Worm (Caenorhabditis elegans) whole organism, young adult: ENCODE measurements around the gene R10E4.3.

Experiments used
- B0019.2 ChIP-seq: fragments of 200-800 bp; sonication (Bioruptor generic); conservative IDR thresholded peaks from 2 replicates; pipeline ENCODE4 v1.3.6; 2022; ENCODE audit warnings: missing genetic modification reagents, missing genetic modification characterization, missing compliant biosample characterization
- B0261.1 ChIP-seq: sonication (generic microtip); optimal IDR thresholded peaks from 2 replicates; lab custom pipeline; 2016; ENCODE audit warnings: mild to moderate bottlenecking, missing genetic modification characterization, moderate library complexity, missing compliant biosample characterization
- B0336.3 ChIP-seq: fragments of 200-800 bp; sonication (Bioruptor generic); IDR thresholded peaks from 2 replicates; pipeline ENCODE4 v1.3.6; 2022; ENCODE audit warnings: missing genetic modification characterization, missing compliant biosample characterization
- C06A6.2 ChIP-seq: fragments of 200-800 bp; sonication (Bioruptor generic); conservative IDR thresholded peaks from 2 replicates; pipeline ENCODE4 v1.3.6; 2022; ENCODE audit warnings: missing genetic modification characterization, missing compliant biosample characterization
- D2030.7 ChIP-seq: fragments of 200-800 bp; sonication (Bioruptor generic); IDR thresholded peaks from 2 replicates; pipeline ENCODE4 v1.3.6; 2022; ENCODE audit warnings: missing genetic modification reagents, missing genetic modification characterization, missing compliant biosample characterization
- F23B12.7 ChIP-seq: sonication (generic microtip); optimal IDR thresholded peaks from 2 replicates; lab custom pipeline; 2017; ENCODE audit warnings: missing genetic modification characterization, mild to moderate bottlenecking, missing compliant biosample characterization, antibody characterized with exemption, moderate library complexity; ENCODE audit not compliant: insufficient read depth
- F33H1.4 ChIP-seq: fragments of 200-800 bp; sonication (Bioruptor generic); IDR thresholded peaks from 2 replicates; pipeline ENCODE4 v1.3.6; 2022; ENCODE audit warnings: missing genetic modification reagents, missing genetic modification characterization, missing compliant biosample characterization
- F39B2.1 ChIP-seq: fragments of 200-800 bp; sonication (Bioruptor generic); IDR thresholded peaks from 2 replicates; pipeline ENCODE4 v1.3.6; 2022; ENCODE audit warnings: missing genetic modification reagents, missing genetic modification characterization, missing compliant biosample characterization
- F52B5.7 ChIP-seq: sonication (generic microtip); optimal IDR thresholded peaks from 2 replicates; lab custom pipeline; 2016; ENCODE audit warnings: mild to moderate bottlenecking, missing genetic modification characterization, missing compliant biosample characterization
- Y53G8AR.9 ChIP-seq: fragments of 200-800 bp; sonication (Bioruptor generic); conservative IDR thresholded peaks from 2 replicates; pipeline ENCODE4 v1.3.6; 2022; ENCODE audit warnings: missing genetic modification reagents, missing genetic modification characterization, missing compliant biosample characterization
- Y95B8A.8 ChIP-seq: fragments of 200-800 bp; sonication (Bioruptor generic); IDR thresholded peaks from 2 replicates; pipeline ENCODE4 v1.3.6; 2022; ENCODE audit warnings: missing genetic modification reagents, missing genetic modification characterization, missing compliant biosample characterization
- athp-1 ChIP-seq: sonication (generic microtip); optimal IDR thresholded peaks from 2 replicates; lab custom pipeline; 2017; ENCODE audit warnings: mild to moderate bottlenecking, missing genetic modification characterization, missing compliant biosample characterization
- attf-6 ChIP-seq: fragments of 200-800 bp; sonication (Bioruptor generic); IDR thresholded peaks from 2 replicates; pipeline ENCODE4 v1.3.6; 2022; ENCODE audit warnings: missing genetic modification reagents, missing genetic modification characterization, missing compliant biosample characterization
- dox-1 ChIP-seq: fragments of 200-800 bp; sonication (Bioruptor generic); IDR thresholded peaks from 2 replicates; pipeline ENCODE4 v1.3.6; 2022; ENCODE audit warnings: missing genetic modification reagents, missing genetic modification characterization, missing compliant biosample characterization
- efl-1 ChIP-seq: fragments of 150-350 bp; optimal IDR thresholded peaks from 2 replicates; lab custom pipeline; 2014; ENCODE audit warnings: missing biosample characterization, missing genetic modification reagents, missing genetic modification characterization
- ekl-4 ChIP-seq: fragments of 200-800 bp; sonication (Bioruptor generic); IDR thresholded peaks from 2 replicates; pipeline ENCODE4 v1.3.6; 2022; ENCODE audit warnings: missing genetic modification reagents, missing genetic modification characterization, missing compliant biosample characterization
- him-1 ChIP-seq: sonication (generic microtip); optimal IDR thresholded peaks from 2 replicates; lab custom pipeline; 2016; ENCODE audit warnings: missing genotype, missing genetic modification reagents, missing genetic modification characterization, missing compliant biosample characterization
- hlh-26 ChIP-seq: fragments of 200-800 bp; sonication (Bioruptor generic); conservative IDR thresholded peaks from 2 replicates; pipeline ENCODE4 v1.3.6; 2022; ENCODE audit warnings: missing genetic modification reagents, missing genetic modification characterization, missing compliant biosample characterization
- let-607 ChIP-seq, 2 experiments: fragments of 200-800 bp in 1 of 2; sonication (Bioruptor generic) in 1 of 2; sonication (generic microtip) in 1 of 2; optimal IDR thresholded peaks; 2 replicates each; lab custom pipeline; 2016 to 2018; ENCODE audit warnings: mild to moderate bottlenecking in 2 of 2, missing compliant biosample characterization in 2 of 2, missing genetic modification characterization in 2 of 2, moderate library complexity in 2 of 2, missing genotype in 1 of 2
- lin-40 ChIP-seq: sonication (generic microtip); optimal IDR thresholded peaks from 2 replicates; lab custom pipeline; 2016; ENCODE audit warnings: missing genetic modification characterization, mild to moderate bottlenecking, missing compliant biosample characterization, missing genotype, missing genetic modification reagents
- lin-54 ChIP-seq: fragments of 200-800 bp; sonication (Bioruptor generic); optimal IDR thresholded peaks from 2 replicates; lab custom pipeline; 2018; ENCODE audit warnings: mild to moderate bottlenecking, missing genetic modification characterization, missing compliant biosample characterization
- lsl-1 ChIP-seq: fragments of 200-800 bp; sonication (Bioruptor generic); optimal IDR thresholded peaks from 2 replicates; lab custom pipeline; 2018; ENCODE audit warnings: mild to moderate bottlenecking, missing genetic modification characterization, moderate library complexity, missing compliant biosample characterization
- lsy-27 ChIP-seq: sonication (generic microtip); optimal IDR thresholded peaks from 2 replicates; lab custom pipeline; 2017; ENCODE audit warnings: missing genetic modification characterization, mild to moderate bottlenecking, missing compliant biosample characterization, antibody characterized with exemption, missing genotype, borderline replicate concordance; ENCODE audit not compliant: insufficient read depth
- madf-8 ChIP-seq: fragments of 200-800 bp; sonication (Bioruptor generic); conservative IDR thresholded peaks from 2 replicates; pipeline ENCODE4 v1.3.6; 2022; ENCODE audit warnings: missing genetic modification reagents, missing genetic modification characterization, missing compliant biosample characterization
- mcd-1 ChIP-seq: fragments of 200-800 bp; sonication (Bioruptor generic); IDR thresholded peaks from 2 replicates; pipeline ENCODE4 v1.3.6; 2022; ENCODE audit warnings: missing genetic modification reagents, missing genetic modification characterization, missing compliant biosample characterization
- nfya-1 ChIP-seq: sonication (generic microtip); optimal IDR thresholded peaks from 2 replicates; lab custom pipeline; 2017; ENCODE audit warnings: antibody characterized with exemption, missing compliant biosample characterization, missing genetic modification characterization, borderline replicate concordance; ENCODE audit not compliant: insufficient read depth
- nfya-2 ChIP-seq: fragments of 200-800 bp; sonication (Bioruptor generic); IDR thresholded peaks from 2 replicates; pipeline ENCODE4 v1.3.6; 2022; ENCODE audit warnings: missing genetic modification reagents, missing genetic modification characterization, missing compliant biosample characterization
- nfyb-1 ChIP-seq: fragments of 200-800 bp; sonication (Bioruptor generic); IDR thresholded peaks from 2 replicates; pipeline ENCODE4 v1.3.6; 2022; ENCODE audit warnings: missing genetic modification reagents, missing genetic modification characterization, missing compliant biosample characterization
- nhr-120 ChIP-seq: fragments of 200-800 bp; sonication (Bioruptor generic); IDR thresholded peaks from 2 replicates; pipeline ENCODE4 v1.3.6; 2022; ENCODE audit warnings: missing genetic modification characterization, missing compliant biosample characterization
- nhr-179 ChIP-seq: sonication (generic microtip); optimal IDR thresholded peaks from 2 replicates; lab custom pipeline; 2016; ENCODE audit warnings: mild to moderate bottlenecking, missing genetic modification characterization, missing compliant biosample characterization
- pha-4 ChIP-seq: fragments of 150-350 bp; sonication (generic microtip); optimal IDR thresholded peaks from 2 replicates; lab custom pipeline; 2014; ENCODE audit warnings: missing biosample characterization, missing genetic modification reagents, missing genetic modification characterization
- rcor-1 ChIP-seq: fragments of 200-800 bp; sonication (Bioruptor generic); IDR thresholded peaks from 2 replicates; pipeline ENCODE4 v1.3.6; 2022; ENCODE audit warnings: missing genetic modification reagents, missing genetic modification characterization, missing compliant biosample characterization
- rec-8 ChIP-seq, 2 experiments: sonication (generic microtip); optimal IDR thresholded peaks; 2 replicates each; lab custom pipeline; 2016; ENCODE audit warnings: mild to moderate bottlenecking in 2 of 2, missing genetic modification characterization in 2 of 2, missing genetic modification reagents in 2 of 2, missing genotype in 2 of 2, missing biosample characterization in 1 of 2, missing compliant biosample characterization in 1 of 2, moderate library complexity in 1 of 2
- snpc-4 ChIP-seq, 5 experiments: fragments of 150-350 bp in 1 of 5; sonication (generic microtip) in 4 of 5; optimal IDR thresholded peaks; 2 replicates each; lab custom pipeline; 2014 to 2018; ENCODE audit warnings: missing genetic modification characterization in 5 of 5, missing biosample characterization in 3 of 5, antibody characterized with exemption in 2 of 5, mild to moderate bottlenecking in 2 of 5, missing compliant biosample characterization in 2 of 5, missing genotype in 2 of 5, moderate library complexity in 2 of 5, missing genetic modification reagents in 1 of 5
- sptf-2 ChIP-seq: fragments of 200-800 bp; sonication (Bioruptor generic); optimal IDR thresholded peaks from 2 replicates; lab custom pipeline; 2018; ENCODE audit warnings: mild to moderate bottlenecking, missing genetic modification characterization, missing compliant biosample characterization
- tbp1 ChIP-seq: fragments of 200-800 bp; sonication (Bioruptor generic); optimal IDR thresholded peaks from 2 replicates; lab custom pipeline; 2018; ENCODE audit warnings: mild to moderate bottlenecking, missing genetic modification characterization, missing compliant biosample characterization
- unc-130 ChIP-seq: sonication (generic microtip); optimal IDR thresholded peaks from 2 replicates; lab custom pipeline; 2016; ENCODE audit warnings: missing genetic modification reagents, missing genetic modification characterization, missing compliant biosample characterization
- unc-62 ChIP-seq: fragments of 150-350 bp; optimal IDR thresholded peaks from 2 replicates; lab custom pipeline; 2014; ENCODE audit warnings: missing biosample characterization, missing genetic modification reagents, missing genetic modification characterization
- zfh-2 ChIP-seq: fragments of 200-800 bp; sonication (Bioruptor generic); conservative IDR thresholded peaks from 2 replicates; pipeline ENCODE4 v1.3.6; 2022; ENCODE audit warnings: missing genetic modification reagents, missing genetic modification characterization, missing compliant biosample characterization
- ztf-18 ChIP-seq: sonication (generic microtip); optimal IDR thresholded peaks from 2 replicates; lab custom pipeline; 2016; ENCODE audit warnings: missing genotype, mild to moderate bottlenecking, missing genetic modification characterization, missing compliant biosample characterization
- ztf-26 ChIP-seq: sonication (generic microtip); optimal IDR thresholded peaks from 2 replicates; lab custom pipeline; 2017; ENCODE audit warnings: missing genetic modification characterization, missing compliant biosample characterization

The R10E4.3 gene

DNA sequence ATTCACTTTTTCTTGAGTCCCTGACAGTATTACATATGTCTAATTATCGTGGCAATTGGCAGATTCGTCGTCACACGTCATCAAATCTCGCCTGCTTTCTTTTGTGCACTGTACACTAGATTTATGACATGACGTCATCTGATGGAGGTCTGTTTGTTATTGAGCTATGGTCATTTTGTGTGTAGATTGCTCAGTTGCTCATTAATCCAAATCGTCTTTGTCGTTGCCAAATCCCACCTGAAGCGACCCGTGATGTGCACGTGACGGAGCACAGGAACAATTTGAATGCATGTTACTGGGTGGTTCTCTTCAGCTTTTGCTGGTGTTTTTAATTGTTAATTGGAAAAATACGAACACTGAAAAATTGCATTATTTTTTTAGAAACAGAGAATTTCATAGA is 14.4 kb downstream of the R10E4.3 start:
- TF ChIP-seq unc-62 (GFP tag; lab: Kevin White, UChicago) (peak; percentile 13), ekl-4 (GFP tag; lab: Robert Waterston, UW) (no peak)
- TF ChIP-seq, all 124 proteins: peak for 1

ce11 chrIII:4271059-4271458 is 16.2 kb downstream of the R10E4.3 start:
- TF ChIP-seq dox-1 (GFP tag; lab: Robert Waterston, UW) (no peak), rec-8 (tag; optimal IDR thresholded peaks at IDR 0.05; lab: Kevin White, UChicago) (no peak), lin-54 (GFP tag; lab: Kevin White, UChicago) (no peak), D2030.7 (GFP tag; lab: Robert Waterston, UW) (no peak), unc-130 (GFP tag; lab: Kevin White, UChicago) (no peak), zfh-2 (GFP tag; lab: Robert Waterston, UW) (no peak), him-1 (tag; lab: Kevin White, UChicago) (no peak)

DNA sequence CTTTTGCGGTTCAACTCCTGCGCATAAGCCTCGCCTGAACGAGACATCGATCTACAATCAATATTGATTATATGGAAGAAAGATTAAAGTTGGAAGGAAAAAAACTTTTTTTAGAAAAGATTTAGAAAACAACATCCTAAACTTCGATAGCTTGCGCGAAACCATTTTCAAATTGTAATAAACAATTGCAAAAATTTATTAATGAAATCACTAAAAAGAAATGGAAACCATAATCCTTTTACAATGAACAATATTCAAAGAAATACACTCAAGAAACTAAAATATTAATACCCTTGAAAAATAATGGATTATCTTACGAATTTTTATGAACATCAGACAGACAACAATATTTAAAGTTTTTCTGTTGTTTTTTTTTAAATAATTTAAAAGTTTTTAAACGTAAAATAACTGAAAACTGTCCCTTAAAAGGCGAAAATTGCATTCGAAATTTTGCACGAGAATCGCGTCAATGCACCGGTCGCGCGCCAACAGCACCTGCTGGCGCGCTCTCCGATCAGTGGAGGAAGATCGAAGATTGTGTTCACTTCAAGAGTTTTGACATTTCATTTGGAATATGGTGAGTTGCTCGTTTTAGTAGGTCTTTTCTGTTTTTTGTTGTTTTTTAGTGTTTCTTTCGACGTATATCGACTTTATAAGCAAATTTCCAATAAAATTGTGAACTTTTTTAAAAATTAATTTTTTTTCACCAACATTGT is 17.9 kb downstream of the R10E4.3 start, which contains the start of the genes sftb-1 and R10E4.1:
Gene sftb-1 (minus strand): TSS at position 51 of the 716 bp plus-strand sequence.
Gene R10E4.1 (plus strand): TSS at position 524 of the 716 bp plus-strand sequence.
- TF ChIP-seq let-607 (tag; optimal IDR thresholded peaks at IDR 0.05; lab: Kevin White, UChicago): no peak
- no peak; the same call in 1 of the 2 replicates for TF ChIP-seq madf-8 (GFP tag; lab: Robert Waterston, UW)
- no peak for TF ChIP-seq nhr-179
- peak; percentile 27 for TF ChIP-seq F23B12.7 (tag; lab: Kevin White, UChicago)
- 0 out of 2 replicates have a peak, but pooled peaks have one; percentile 12 for TF ChIP-seq D2030.7 (GFP tag; lab: Robert Waterston, UW)
- TF ChIP-seq tbp1 (GFP tag; lab: Kevin White, UChicago): peak; percentile 39
- no peak for TF ChIP-seq nfya-1 (tag; lab: Kevin White, UChicago)
- TF ChIP-seq sptf-2 (GFP tag; lab: Kevin White, UChicago): no peak
- TF ChIP-seq Y53G8AR.9 (GFP tag; lab: Robert Waterston, UW): no peak
- TF ChIP-seq dox-1 (GFP tag; lab: Robert Waterston, UW): peak; percentile 74
- peak; percentile 40; the same call in 1 of the 2 replicates for TF ChIP-seq rcor-1 (GFP tag; lab: Robert Waterston, UW)
- TF ChIP-seq pha-4 (tag; lab: Kevin White, UChicago): no peak
- TF ChIP-seq nfyb-1 (GFP tag; lab: Robert Waterston, UW): 0 out of 2 replicates have a peak, but pooled peaks have one; percentile 21
- TF ChIP-seq athp-1 (tag; lab: Kevin White, UChicago): no peak
- TF ChIP-seq B0261.1 (tag; lab: Kevin White, UChicago): no peak
- peak; percentile 38 for TF ChIP-seq F33H1.4 (GFP tag; lab: Robert Waterston, UW)
- TF ChIP-seq B0336.3 (GFP tag; lab: Robert Waterston, UW): peak; percentile 41; the same call in 1 of the 2 replicates
- peak; percentile 31 for TF ChIP-seq lsl-1 (GFP tag; lab: Kevin White, UChicago)
- TF ChIP-seq nfya-2 (GFP tag; lab: Robert Waterston, UW): no peak
- peak; percentile 59 for TF ChIP-seq lin-54 (GFP tag; lab: Kevin White, UChicago)
- no peak for TF ChIP-seq Y95B8A.8 (GFP tag; lab: Robert Waterston, UW)
- TF ChIP-seq snpc-4 (GFP tag; optimal IDR thresholded peaks at IDR 0.05; lab: Kevin White, UChicago): peak; percentile 14
- peak in 3 of 4 experiments; percentile 24 to 40 (median 37) for TF ChIP-seq snpc-4 (tag; optimal IDR thresholded peaks at IDR 0.05; lab: Kevin White, UChicago)
- no peak for TF ChIP-seq nhr-120 (GFP tag; lab: Robert Waterston, UW)
- peak; percentile 64 for TF ChIP-seq lin-40 (tag; lab: Kevin White, UChicago)
- peak; percentile 75 for TF ChIP-seq mcd-1
- no peak for TF ChIP-seq efl-1 (GFP tag; lab: Kevin White, UChicago)
- TF ChIP-seq ztf-26 (tag; lab: Kevin White, UChicago): no peak
- no peak for TF ChIP-seq attf-6 (GFP tag; lab: Robert Waterston, UW)
- TF ChIP-seq F39B2.1: no peak
- TF ChIP-seq B0019.2 (GFP tag; lab: Robert Waterston, UW): no peak
- no peak for TF ChIP-seq hlh-26
- TF ChIP-seq F52B5.7: no peak
- TF ChIP-seq ztf-18 (tag; lab: Kevin White, UChicago): peak; percentile 94
- 0 out of 2 replicates have a peak, but pooled peaks have one; percentile 29 for TF ChIP-seq C06A6.2
- TF ChIP-seq lsy-27 (tag; lab: Kevin White, UChicago): peak; percentile 5
